In the genomic region with DNA sequence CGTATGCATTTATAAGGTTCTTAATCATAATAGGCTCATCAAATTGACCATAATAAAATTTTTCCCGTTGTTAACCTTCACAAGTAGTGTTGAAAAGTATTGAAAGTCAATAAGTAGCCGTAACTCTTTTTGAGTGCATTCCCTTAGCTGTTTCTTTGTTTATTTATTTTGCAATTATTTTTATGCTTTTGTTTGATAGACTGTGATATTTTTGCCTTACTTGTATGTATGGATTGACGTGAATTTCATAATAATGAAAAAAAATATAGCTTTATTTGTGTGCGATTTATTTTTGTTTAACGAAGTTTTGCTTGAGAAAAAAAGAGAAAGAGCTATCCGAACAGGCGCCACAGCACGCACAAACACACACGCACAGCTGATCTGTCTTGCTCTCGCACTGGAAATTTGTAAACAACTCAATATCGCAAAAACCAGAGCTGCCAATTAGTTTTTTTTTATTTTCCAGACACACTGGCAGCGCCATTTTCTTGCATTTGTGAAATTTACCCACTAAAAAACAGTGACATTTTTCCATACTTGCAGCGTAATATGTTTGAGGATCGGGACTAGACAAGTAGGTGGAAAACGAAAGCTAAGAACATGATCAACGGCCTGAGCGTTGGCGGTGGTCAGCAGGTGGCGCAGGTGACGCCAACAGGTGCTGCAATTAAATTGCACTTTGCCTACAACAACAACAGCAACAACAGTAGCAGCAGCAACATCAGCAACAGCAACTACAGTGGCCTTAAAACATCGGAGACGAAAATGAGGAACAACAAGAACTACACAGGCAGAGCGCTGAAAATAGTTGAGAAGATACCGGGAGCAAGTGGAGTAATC, we compare ENCODE assay signal across 6 fruit fly cellular contexts.
TF ChIP-seq lines count a peak whose summit lies in the region.

No protein-coding gene starts in this region.

- TF ChIP-seq CTCF in whole organism, embryonic (GFP tag; optimal IDR thresholded peaks at IDR 0.05; lab: Kevin White, UChicago) = no peak

TF ChIP-seq in whole organism, 6 proteins besides CTCF, POLR2A, EP300 and RAD21:
- no peak for TF ChIP-seq psq (optimal IDR thresholded peaks at IDR 0.05; lab: Kevin White, UChicago)
- TF ChIP-seq CG8478 (optimal IDR thresholded peaks at IDR 0.05; lab: Kevin White, UChicago) = peak; percentile 31
- TF ChIP-seq usp (GFP tag; optimal IDR thresholded peaks at IDR 0.05; lab: Kevin White, UChicago) = no peak
TF ChIP-seq in whole organism: peak in this region for 1.

TF ChIP-seq in whole organism, adult, 20 proteins besides CTCF, POLR2A, EP300 and RAD21 (continues in another document):
- TF ChIP-seq pad (GFP tag; optimal IDR thresholded peaks at IDR 0.05; lab: Kevin White, UChicago) (no peak), CG11617 (GFP tag; optimal IDR thresholded peaks at IDR 0.05; lab: Kevin White, UChicago) (no peak), bab1 (GFP tag; optimal IDR thresholded peaks at IDR 0.05; lab: Kevin White, UChicago) (no peak), cnc (optimal IDR thresholded peaks at IDR 0.05; lab: Kevin White, UChicago) (no peak), CG7045 (GFP tag; optimal IDR thresholded peaks at IDR 0.05; lab: Kevin White, UChicago) (no peak), Mnt (GFP tag; optimal IDR thresholded peaks at IDR 0.05; lab: Kevin White, UChicago) (peak; percentile 21), CG14711 (tag; optimal IDR thresholded peaks at IDR 0.05; lab: Kevin White, UChicago) (no peak), CG12768 (GFP tag; optimal IDR thresholded peaks at IDR 0.05; lab: Kevin White, UChicago) (peak; percentile 24), CG33017 (tag; optimal IDR thresholded peaks at IDR 0.05; lab: Kevin White, UChicago) (no peak), CG5204 (GFP tag; optimal IDR thresholded peaks at IDR 0.05; lab: Kevin White, UChicago) (peak; percentile 5), Clk (GFP tag; optimal IDR thresholded peaks at IDR 0.05; lab: Kevin White, UChicago) (no peak), Hr96 (GFP tag; optimal IDR thresholded peaks at IDR 0.05; lab: Kevin White, UChicago) (no peak), Crg-1 (GFP tag; optimal IDR thresholded peaks at IDR 0.05; lab: Kevin White, UChicago) (no peak), kay (GFP tag; lab: Kevin White, UChicago; ENCODE audit: borderline replicate concordance) (no peak), CG7101 (tag; optimal IDR thresholded peaks at IDR 0.05; lab: Kevin White, UChicago) (peak; percentile 14), tj (GFP tag; optimal IDR thresholded peaks at IDR 0.05; lab: Kevin White, UChicago) (peak; percentile 30)

TF ChIP-seq in whole organism, embryonic, 481 proteins besides CTCF, POLR2A, EP300 and RAD21 (continues in another document):
- TF ChIP-seq kni (GFP tag; optimal IDR thresholded peaks at IDR 0.05; lab: Kevin White, UChicago) = no peak
- no peak for TF ChIP-seq pum (GFP tag; optimal IDR thresholded peaks at IDR 0.05; lab: Kevin White, UChicago)
- 0 out of 2 replicates have a peak, but pooled peaks have one; percentile 19 for TF ChIP-seq slbo (GFP tag; IDR thresholded peaks at IDR 0.05; lab: Robert Waterston, UW)
- TF ChIP-seq CG7928 (GFP tag; optimal IDR thresholded peaks at IDR 0.05; lab: Kevin White, UChicago) = no peak
- no peak for TF ChIP-seq ssp (GFP tag; IDR thresholded peaks at IDR 0.05; lab: Robert Waterston, UW)
- TF ChIP-seq CG2120 (GFP tag; optimal IDR thresholded peaks at IDR 0.05; lab: Kevin White, UChicago) = peak; percentile 7
- TF ChIP-seq stwl (tag; optimal IDR thresholded peaks at IDR 0.05; lab: Kevin White, UChicago) = peak; percentile 17
- TF ChIP-seq CG8089 (GFP tag; optimal IDR thresholded peaks at IDR 0.05; lab: Kevin White, UChicago) = no peak
- TF ChIP-seq MBD-R2 (GFP tag; IDR thresholded peaks at IDR 0.05; lab: Robert Waterston, UW) = peak; percentile 16; the same call in 1 of the 2 replicates
- peak; percentile 29 for TF ChIP-seq nerfin-1 (tag; optimal IDR thresholded peaks at IDR 0.05; lab: Kevin White, UChicago)
- no peak for TF ChIP-seq crol (GFP tag; IDR thresholded peaks at IDR 0.05; lab: Robert Waterston, UW)
- no peak for TF ChIP-seq twi (tag; optimal IDR thresholded peaks at IDR 0.05; lab: Kevin White, UChicago)
- TF ChIP-seq CG10267 (tag; optimal IDR thresholded peaks at IDR 0.05; lab: Kevin White, UChicago) = peak; percentile 64
- TF ChIP-seq zen (tag; optimal IDR thresholded peaks at IDR 0.05; lab: Kevin White, UChicago) = peak; percentile 28
- TF ChIP-seq CG31224 (GFP tag; IDR thresholded peaks at IDR 0.05; lab: Robert Waterston, UW) = no peak
- TF ChIP-seq cg (GFP tag; optimal IDR thresholded peaks at IDR 0.05; lab: Kevin White, UChicago) = peak; percentile 59

TF ChIP-seq in whole organism, prepupa, 60 proteins besides CTCF, POLR2A, EP300 and RAD21 (continues in another document):
- TF ChIP-seq eg (GFP tag; IDR thresholded peaks at IDR 0.05; lab: Robert Waterston, UW) (no peak), CG10631 (GFP tag; optimal IDR thresholded peaks at IDR 0.05; lab: Kevin White, UChicago) (peak; percentile 29), fkh (GFP tag; optimal IDR thresholded peaks at IDR 0.05; lab: Kevin White, UChicago) (peak; percentile 71), CG6163 (GFP tag; IDR thresholded peaks at IDR 0.05; lab: Robert Waterston, UW) (no peak), esn (GFP tag; optimal IDR thresholded peaks at IDR 0.05; lab: Kevin White, UChicago) (peak; percentile 19), Sox102F (GFP tag; optimal IDR thresholded peaks at IDR 0.05; lab: Kevin White, UChicago) (peak; percentile 23), Met (GFP tag; optimal IDR thresholded peaks at IDR 0.05; lab: Kevin White, UChicago) (peak; percentile 25), CG10669 (GFP tag; optimal IDR thresholded peaks at IDR 0.05; lab: Kevin White, UChicago) (peak; percentile 13), CG31627 (GFP tag; optimal IDR thresholded peaks at IDR 0.05; lab: Kevin White, UChicago) (peak; percentile 4), CG4318 (GFP tag; optimal IDR thresholded peaks at IDR 0.05; lab: Kevin White, UChicago) (no peak), Eip78C (GFP tag; lab: Kevin White, UChicago) (peak; percentile 58), topi (GFP tag; optimal IDR thresholded peaks at IDR 0.05; lab: Kevin White, UChicago) (peak; percentile 0), CG16779 (tag; optimal IDR thresholded peaks at IDR 0.05; lab: Kevin White, UChicago) (peak; percentile 28), lz (GFP tag; optimal IDR thresholded peaks at IDR 0.05; lab: Kevin White, UChicago) (no peak), Eip75B (GFP tag; optimal IDR thresholded peaks at IDR 0.05; lab: Kevin White, UChicago) (peak; percentile 20), Sox14 (GFP tag; optimal IDR thresholded peaks at IDR 0.05; lab: Kevin White, UChicago) (peak; percentile 42), CG6808 (GFP tag; optimal IDR thresholded peaks at IDR 0.05; lab: Kevin White, UChicago) (peak; percentile 35)

TF ChIP-seq in whole organism, pupa, 21 proteins besides CTCF, POLR2A, EP300 and RAD21:
- no peak for TF ChIP-seq CG13204 (GFP tag; optimal IDR thresholded peaks at IDR 0.05; lab: Kevin White, UChicago)
- peak; percentile 29 for TF ChIP-seq EcR (GFP tag; optimal IDR thresholded peaks at IDR 0.05; lab: Kevin White, UChicago)

TF ChIP-seq in whole organism, wandering third instar larva, 38 proteins besides CTCF, POLR2A, EP300 and RAD21:
- no peak for TF ChIP-seq CG32264 (GFP tag; optimal IDR thresholded peaks at IDR 0.05; lab: Kevin White, UChicago)
- peak; percentile 12 for TF ChIP-seq OdsH (GFP tag; optimal IDR thresholded peaks at IDR 0.05; lab: Kevin White, UChicago)
- TF ChIP-seq lola (GFP tag; optimal IDR thresholded peaks at IDR 0.05; lab: Kevin White, UChicago) = no peak
- TF ChIP-seq woc (GFP tag; optimal IDR thresholded peaks at IDR 0.05; lab: Kevin White, UChicago) = no peak
- no peak for TF ChIP-seq foxo (GFP tag; optimal IDR thresholded peaks at IDR 0.05; lab: Kevin White, UChicago)
- no peak for TF ChIP-seq Jra (GFP tag; optimal IDR thresholded peaks at IDR 0.05; lab: Kevin White, UChicago)
- TF ChIP-seq dl (GFP tag; optimal IDR thresholded peaks at IDR 0.05; lab: Kevin White, UChicago; ENCODE audit: insufficient read depth in 1 of 2, partially characterized antibody in 2 of 2) = no peak
- no peak for TF ChIP-seq Rel (GFP tag; optimal IDR thresholded peaks at IDR 0.05; lab: Kevin White, UChicago)
- TF ChIP-seq Rel (tag; optimal IDR thresholded peaks at IDR 0.05; lab: Kevin White, UChicago) = peak; percentile 83
- TF ChIP-seq Sp1 (GFP tag; optimal IDR thresholded peaks at IDR 0.05; lab: Kevin White, UChicago) = no peak
- TF ChIP-seq dmrt93B (GFP tag; optimal IDR thresholded peaks at IDR 0.05; lab: Kevin White, UChicago) = no peak
- no peak for TF ChIP-seq dsf (GFP tag; optimal IDR thresholded peaks at IDR 0.05; lab: Kevin White, UChicago; ENCODE audit: borderline replicate concordance)
- TF ChIP-seq Myc (optimal IDR thresholded peaks at IDR 0.05; lab: Kevin White, UChicago) = no peak
- no peak for TF ChIP-seq Hnf4 (GFP tag; optimal IDR thresholded peaks at IDR 0.05; lab: Kevin White, UChicago)
- TF ChIP-seq usp (GFP tag; optimal IDR thresholded peaks at IDR 0.05; lab: Kevin White, UChicago) = no peak
- no peak for TF ChIP-seq HLH106 (tag; optimal IDR thresholded peaks at IDR 0.05; lab: Kevin White, UChicago)
- TF ChIP-seq Hr83 (GFP tag; optimal IDR thresholded peaks at IDR 0.05; lab: Kevin White, UChicago; ENCODE audit: poor library complexity, severe bottlenecking) = no peak
- no peak for TF ChIP-seq br (GFP tag; optimal IDR thresholded peaks at IDR 0.05; lab: Kevin White, UChicago)
- no peak for TF ChIP-seq CG9705 (GFP tag; optimal IDR thresholded peaks at IDR 0.05; lab: Kevin White, UChicago)
- TF ChIP-seq Vsx2 (GFP tag; optimal IDR thresholded peaks at IDR 0.05; lab: Kevin White, UChicago; ENCODE audit: partially characterized antibody) = no peak
- TF ChIP-seq rgr (GFP tag; optimal IDR thresholded peaks at IDR 0.05; lab: Kevin White, UChicago) = peak; percentile 1
- no peak for TF ChIP-seq N (GFP tag; optimal IDR thresholded peaks at IDR 0.05; lab: Kevin White, UChicago)
- TF ChIP-seq tai (GFP tag; optimal IDR thresholded peaks at IDR 0.05; lab: Kevin White, UChicago) = peak; percentile 28
